Worm (Caenorhabditis elegans) whole organism, mixed stage, embryonic: ENCODE data around the gene W09H1.1.

Experiments
- bed-3 ChIP-seq: fragments of 200-800 bp; sonication (Bioruptor generic); optimal IDR thresholded peaks from 3 replicates; lab custom pipeline; 2018; ENCODE audit warnings: mild to moderate bottlenecking, missing genetic modification characterization, moderate library complexity, missing compliant biosample characterization
- ceh-43 ChIP-seq: fragments of 200-800 bp; sonication (Bioruptor generic); optimal IDR thresholded peaks from 2 replicates; lab custom pipeline; 2018; ENCODE audit warnings: mild to moderate bottlenecking, missing genetic modification characterization, moderate library complexity, missing compliant biosample characterization
- lsy-2 ChIP-seq: fragments of 150-350 bp; optimal IDR thresholded peaks from 2 replicates; lab custom pipeline; 2014; ENCODE audit warnings: missing biosample characterization, missing genetic modification characterization
- mab-5 ChIP-seq: fragments of 150-350 bp; optimal IDR thresholded peaks from 2 replicates; lab custom pipeline; 2014; ENCODE audit warnings: missing biosample characterization, missing genetic modification characterization
- mep-1 ChIP-seq: fragments of 150-350 bp; optimal IDR thresholded peaks from 2 replicates; lab custom pipeline; 2017; ENCODE audit warnings: missing biosample characterization, missing genetic modification reagents, missing genetic modification characterization, inconsistent platforms
- nhr-237 ChIP-seq: fragments of 150-350 bp; optimal IDR thresholded peaks from 2 replicates; lab custom pipeline; 2014; ENCODE audit warnings: missing biosample characterization, missing genetic modification characterization
- nhr-28 ChIP-seq: fragments of 150-350 bp; optimal IDR thresholded peaks from 2 replicates; lab custom pipeline; 2014; ENCODE audit warnings: missing biosample characterization, missing genetic modification characterization
- pha-4 ChIP-seq: fragments of 150-350 bp; optimal IDR thresholded peaks from 2 replicates; lab custom pipeline; 2018; ENCODE audit warnings: missing biosample characterization, missing genetic modification reagents, missing genetic modification characterization
- unc-39 ChIP-seq: fragments of 150-350 bp; optimal IDR thresholded peaks from 2 replicates; lab custom pipeline; 2014; ENCODE audit warnings: missing biosample characterization, missing genetic modification characterization
- unc-62 ChIP-seq: fragments of 150-350 bp; optimal IDR thresholded peaks from 2 replicates; lab custom pipeline; 2014; ENCODE audit warnings: missing biosample characterization, missing genetic modification reagents, missing genetic modification characterization
- ztf-11 ChIP-seq: fragments of 150-350 bp; optimal IDR thresholded peaks from 2 replicates; lab custom pipeline; 2014; ENCODE audit warnings: missing biosample characterization, missing genetic modification characterization

ce11 chrII:13196689-13197280 lies 15.4 kb upstream of the W09H1.1 start:
- TF ChIP-seq pha-4 (tag; lab: Kevin White, UChicago) = peak; percentile 51
- TF ChIP-seq ztf-11 (tag; lab: Kevin White, UChicago) = no peak
- TF ChIP-seq bed-3 (GFP tag; lab: Kevin White, UChicago) = no peak
- no peak for TF ChIP-seq nhr-28 (tag; lab: Kevin White, UChicago)
- no peak for TF ChIP-seq mab-5
- no peak for TF ChIP-seq lsy-2 (tag; lab: Kevin White, UChicago)
- no peak for TF ChIP-seq ceh-43 (GFP tag; lab: Kevin White, UChicago)
- TF ChIP-seq mep-1 = no peak
- no peak for TF ChIP-seq unc-39
- no peak for TF ChIP-seq unc-62 (GFP tag; lab: Kevin White, UChicago)
- TF ChIP-seq nhr-237 = no peak
